Worm (Caenorhabditis elegans) whole organism, L1 larva: Measurements from ENCODE around the gene Y50E8A.1.

Source experiments
- C16A3.4 ChIP-seq: fragments of 150-350 bp; optimal IDR thresholded peaks from 2 replicates; lab custom pipeline; 2014; ENCODE audit warnings: missing biosample characterization, missing genetic modification characterization
- Y116A8C.19 ChIP-seq: sonication (generic microtip); optimal IDR thresholded peaks from 2 replicates; lab custom pipeline; 2016; ENCODE audit warnings: missing compliant biosample characterization, missing genetic modification characterization, borderline replicate concordance
- ceh-8 ChIP-seq: fragments of 200-800 bp; sonication (Bioruptor generic); optimal IDR thresholded peaks from 2 replicates; lab custom pipeline; 2018; ENCODE audit warnings: mild to moderate bottlenecking, missing genetic modification characterization, moderate library complexity, missing compliant biosample characterization
- ceh-82 ChIP-seq, 3 experiments: fragments of 150-350 bp in 1 of 3; sonication (generic microtip) in 2 of 3; optimal IDR thresholded peaks; 2 replicates each; lab custom pipeline; 2014 to 2017; ENCODE audit warnings: missing biosample characterization in 3 of 3, missing genetic modification characterization in 3 of 3
- ceh-88 ChIP-seq: fragments of 200-800 bp; sonication (Bioruptor generic); IDR thresholded peaks from 2 replicates; pipeline ENCODE4 v1.3.6; 2022; ENCODE audit warnings: missing genetic modification characterization, missing compliant biosample characterization
- ceh-90 ChIP-seq: sonication (generic microtip); optimal IDR thresholded peaks from 2 replicates; lab custom pipeline; 2016; ENCODE audit warnings: missing genetic modification characterization, missing compliant biosample characterization
- ces-1 ChIP-seq: fragments of 150-350 bp; optimal IDR thresholded peaks from 2 replicates; lab custom pipeline; 2014; ENCODE audit warnings: missing biosample characterization, missing genetic modification reagents, missing genetic modification characterization
- dsc-1 ChIP-seq: sonication (generic microtip); optimal IDR thresholded peaks from 2 replicates; lab custom pipeline; 2016; ENCODE audit warnings: mild to moderate bottlenecking, missing genetic modification characterization, missing compliant biosample characterization
- efl-1 ChIP-seq, 4 experiments: fragments of 150-350 bp; optimal IDR thresholded peaks in 3 of 4; peaks in 1 of 4; 1 replicate in 1 of 4; 2 replicates in 3 of 4; lab custom pipeline; 2014; ENCODE audit warnings: missing biosample characterization in 2 of 4, missing genetic modification characterization in 2 of 4, missing genetic modification reagents in 2 of 4
- efl-3 ChIP-seq: fragments of 200-800 bp; sonication (Bioruptor generic); optimal IDR thresholded peaks from 2 replicates; lab custom pipeline; 2018; ENCODE audit warnings: mild to moderate bottlenecking, missing genetic modification characterization, missing compliant biosample characterization
- egl-13 ChIP-seq: sonication (generic microtip); optimal IDR thresholded peaks from 2 replicates; lab custom pipeline; 2016; ENCODE audit warnings: missing genotype, missing genetic modification reagents, missing genetic modification characterization, missing compliant biosample characterization
- egl-27 ChIP-seq, 2 experiments: fragments of 150-350 bp in 1 of 2; sonication (generic microtip); optimal IDR thresholded peaks; 3 replicates each; lab custom pipeline; 2017 to 2018; ENCODE audit warnings: missing biosample characterization in 2 of 2, missing genetic modification characterization in 2 of 2, missing genetic modification reagents in 2 of 2
- elt-2 ChIP-seq: sonication (generic microtip); optimal IDR thresholded peaks from 2 replicates; lab custom pipeline; 2016; ENCODE audit warnings: missing genetic modification characterization, mild to moderate bottlenecking, inconsistent platforms, missing compliant biosample characterization, missing genetic modification reagents
- elt-3 ChIP-seq, 6 experiments: fragments of 150-350 bp in 1 of 6; sonication (generic microtip); optimal IDR thresholded peaks; 2 replicates each; lab custom pipeline; 2017 to 2018; ENCODE audit warnings: missing biosample characterization in 6 of 6, missing genetic modification characterization in 6 of 6, inconsistent platforms in 1 of 6
- ets-5 ChIP-seq: fragments of 200-800 bp; sonication (Bioruptor generic); IDR thresholded peaks from 2 replicates; pipeline ENCODE4 v1.3.6; 2022; ENCODE audit warnings: missing genetic modification characterization, missing compliant biosample characterization
- fkh-10 ChIP-seq: sonication (generic microtip); optimal IDR thresholded peaks from 2 replicates; lab custom pipeline; 2017; ENCODE audit warnings: missing biosample characterization, missing genetic modification reagents, missing genetic modification characterization
- fkh-4 ChIP-seq: sonication (generic microtip); optimal IDR thresholded peaks from 2 replicates; lab custom pipeline; 2016; ENCODE audit warnings: missing compliant biosample characterization, missing genetic modification characterization, borderline replicate concordance
- fos-1 ChIP-seq: fragments of 150-350 bp; optimal IDR thresholded peaks from 2 replicates; lab custom pipeline; 2014; ENCODE audit warnings: missing biosample characterization, missing genetic modification characterization
- hlh-17 ChIP-seq: fragments of 200-800 bp; sonication (Bioruptor generic); optimal IDR thresholded peaks from 2 replicates; lab custom pipeline; 2018; ENCODE audit warnings: missing genetic modification characterization, mild to moderate bottlenecking, missing compliant biosample characterization, moderate library complexity, borderline replicate concordance
- lin-13 ChIP-seq: fragments of 150-350 bp; optimal IDR thresholded peaks from 2 replicates; lab custom pipeline; 2014; ENCODE audit warnings: missing biosample characterization, missing genetic modification reagents, missing genetic modification characterization
- lin-14 ChIP-seq: fragments of 200-800 bp; sonication (Bioruptor generic); optimal IDR thresholded peaks from 2 replicates; lab custom pipeline; 2018; ENCODE audit warnings: mild to moderate bottlenecking, missing genetic modification characterization, moderate library complexity, missing compliant biosample characterization
- lir-3 ChIP-seq: sonication (generic microtip); optimal IDR thresholded peaks from 2 replicates; lab custom pipeline; 2016; ENCODE audit warnings: mild to moderate bottlenecking, missing genetic modification characterization, moderate library complexity, missing compliant biosample characterization; ENCODE audit not compliant: poor library complexity
- mab-9 ChIP-seq: fragments of 200-800 bp; sonication (Bioruptor generic); IDR thresholded peaks from 2 replicates; pipeline ENCODE4 v1.3.6; 2022; ENCODE audit warnings: missing genetic modification reagents, missing genetic modification characterization, missing compliant biosample characterization
- mdl-1 ChIP-seq, 2 experiments: fragments of 150-350 bp; optimal IDR thresholded peaks; 2 replicates each; lab custom pipeline; 2014 to 2017; ENCODE audit warnings: missing biosample characterization in 2 of 2, missing genetic modification characterization in 2 of 2, inconsistent platforms in 1 of 2
- mef-2 ChIP-seq: fragments of 150-350 bp; optimal IDR thresholded peaks from 2 replicates; lab custom pipeline; 2014; ENCODE audit warnings: missing biosample characterization, missing genetic modification characterization
- nhr-11 ChIP-seq: fragments of 150-350 bp; optimal IDR thresholded peaks from 2 replicates; lab custom pipeline; 2014; ENCODE audit warnings: missing biosample characterization, missing genetic modification characterization
- nhr-12 ChIP-seq: sonication (generic microtip); optimal IDR thresholded peaks from 2 replicates; lab custom pipeline; 2017; ENCODE audit warnings: missing biosample characterization, missing genetic modification characterization
- nhr-19 ChIP-seq: fragments of 200-800 bp; sonication (Bioruptor generic); conservative IDR thresholded peaks from 2 replicates; pipeline ENCODE4 v1.3.6; 2022; ENCODE audit warnings: missing genetic modification characterization, missing compliant biosample characterization
- nhr-20 ChIP-seq: sonication (generic microtip); optimal IDR thresholded peaks from 2 replicates; lab custom pipeline; 2016; ENCODE audit warnings: mild to moderate bottlenecking, missing genetic modification characterization, missing compliant biosample characterization
- nhr-237 ChIP-seq: fragments of 150-350 bp; optimal IDR thresholded peaks from 2 replicates; lab custom pipeline; 2014; ENCODE audit warnings: missing biosample characterization, missing genetic modification characterization
- nhr-28 ChIP-seq: fragments of 150-350 bp; optimal IDR thresholded peaks from 2 replicates; lab custom pipeline; 2014; ENCODE audit warnings: missing biosample characterization, missing genetic modification characterization
- nhr-47 ChIP-seq: sonication (generic microtip); optimal IDR thresholded peaks from 2 replicates; lab custom pipeline; 2016; ENCODE audit warnings: mild to moderate bottlenecking, missing genetic modification characterization, moderate library complexity, missing compliant biosample characterization
- nhr-77 ChIP-seq: fragments of 150-350 bp; optimal IDR thresholded peaks from 2 replicates; lab custom pipeline; 2014; ENCODE audit warnings: missing biosample characterization, missing genetic modification characterization
- nhr-84 ChIP-seq: sonication (generic microtip); optimal IDR thresholded peaks from 2 replicates; lab custom pipeline; 2017; ENCODE audit warnings: missing biosample characterization, missing genetic modification characterization
- nhr-85 ChIP-seq: sonication (generic microtip); peaks from one replicate; lab custom pipeline; 2016; ENCODE audit warnings: missing genetic modification characterization, inconsistent platforms, missing compliant biosample characterization
- nhr-90 ChIP-seq: sonication (generic microtip); optimal IDR thresholded peaks from 2 replicates; lab custom pipeline; 2016; ENCODE audit warnings: mild to moderate bottlenecking, missing genetic modification characterization, missing compliant biosample characterization; ENCODE audit not compliant: poor library complexity
- pag-3 ChIP-seq: sonication (generic microtip); optimal IDR thresholded peaks from 2 replicates; lab custom pipeline; 2017; ENCODE audit warnings: missing genetic modification characterization, mild to moderate bottlenecking, missing compliant biosample characterization, antibody characterized with exemption, borderline replicate concordance; ENCODE audit not compliant: insufficient read depth
- pax-3 ChIP-seq: fragments of 200-800 bp; sonication (Bioruptor generic); optimal IDR thresholded peaks from 2 replicates; lab custom pipeline; 2018; ENCODE audit warnings: mild to moderate bottlenecking, missing genetic modification characterization, moderate library complexity, missing compliant biosample characterization
- pqm-1 ChIP-seq: sonication (generic microtip); optimal IDR thresholded peaks from 3 replicates; lab custom pipeline; 2017; ENCODE audit warnings: missing biosample characterization, missing genetic modification characterization
- rnt-1 ChIP-seq: sonication (generic microtip); optimal IDR thresholded peaks from 2 replicates; lab custom pipeline; 2016; ENCODE audit warnings: mild to moderate bottlenecking, missing genetic modification characterization, moderate library complexity, missing compliant biosample characterization
- sox-4 ChIP-seq: sonication (generic microtip); optimal IDR thresholded peaks from 2 replicates; lab custom pipeline; 2016; ENCODE audit warnings: missing genetic modification characterization, missing compliant biosample characterization
- sptf-1 ChIP-seq: fragments of 150-350 bp; optimal IDR thresholded peaks from 2 replicates; lab custom pipeline; 2014; ENCODE audit warnings: missing biosample characterization, missing genetic modification characterization
- sup-37 ChIP-seq: fragments of 200-800 bp; sonication (Bioruptor generic); optimal IDR thresholded peaks from 2 replicates; lab custom pipeline; 2018; ENCODE audit warnings: mild to moderate bottlenecking, missing genetic modification characterization, missing compliant biosample characterization
- tbx-2 ChIP-seq: sonication (generic microtip); optimal IDR thresholded peaks from 2 replicates; lab custom pipeline; 2016; ENCODE audit warnings: missing genetic modification characterization, missing compliant biosample characterization
- unc-30 ChIP-seq: sonication (generic microtip); optimal IDR thresholded peaks from 2 replicates; lab custom pipeline; 2017; ENCODE audit warnings: missing biosample characterization, missing genetic modification characterization
- unc-86 ChIP-seq: sonication (generic microtip); optimal IDR thresholded peaks from 2 replicates; lab custom pipeline; 2016; ENCODE audit warnings: missing genetic modification characterization, missing compliant biosample characterization
- unc-98 ChIP-seq: fragments of 200-800 bp; sonication (Bioruptor generic); IDR thresholded peaks from 2 replicates; pipeline ENCODE4 v1.3.6; 2022; ENCODE audit warnings: missing genetic modification characterization, missing compliant biosample characterization
- xbp-1 ChIP-seq: sonication (generic microtip); optimal IDR thresholded peaks from 2 replicates; lab custom pipeline; 2016; ENCODE audit warnings: missing genetic modification characterization, missing compliant biosample characterization
- zag-1 ChIP-seq: fragments of 150-350 bp; optimal IDR thresholded peaks from 2 replicates; lab custom pipeline; 2014; ENCODE audit warnings: missing biosample characterization, missing genetic modification characterization
- zip-4 ChIP-seq: fragments of 200-800 bp; sonication (Bioruptor generic); optimal IDR thresholded peaks from 2 replicates; lab custom pipeline; 2018; ENCODE audit warnings: mild to moderate bottlenecking, missing genetic modification characterization, moderate library complexity, missing compliant biosample characterization

Y50E8A.1 gene

ce11 chrV:14696604-14697307 is 29.9 kb upstream of the Y50E8A.1 start, which contains the start of gene unc-112 (continued):
- no peak for TF ChIP-seq pqm-1 (tag; lab: Kevin White, UChicago)
- TF ChIP-seq unc-30 (tag; lab: Kevin White, UChicago), result no peak
- TF ChIP-seq hlh-17, result no peak
- TF ChIP-seq efl-1 (optimal IDR thresholded peaks at IDR 0.05; lab: Kevin White, UChicago), result peak; percentile 67 to 75
- TF ChIP-seq efl-1 (GFP tag; optimal IDR thresholded peaks at IDR 0.05 in 1 of 2; lab: Kevin White, UChicago), result peak; percentile 40 to 94
- no peak for TF ChIP-seq fkh-4 (tag; lab: Kevin White, UChicago)
- TF ChIP-seq ceh-8 (GFP tag; lab: Kevin White, UChicago), result no peak
- peak; percentile 47 for TF ChIP-seq xbp-1 (tag; lab: Kevin White, UChicago)
- TF ChIP-seq mef-2 (tag; lab: Kevin White, UChicago), result no peak
- TF ChIP-seq nhr-19 (GFP tag; lab: Robert Waterston, UW), result peak; percentile 62
- no peak for TF ChIP-seq pax-3 (tag; lab: Kevin White, UChicago)
- TF ChIP-seq Y116A8C.19, result no peak
- peak; percentile 18 for TF ChIP-seq unc-86 (tag; lab: Kevin White, UChicago)
- no peak for TF ChIP-seq nhr-28 (tag; lab: Kevin White, UChicago)
- TF ChIP-seq lin-13 (GFP tag; lab: Kevin White, UChicago), result peak; percentile 1
- TF ChIP-seq nhr-12, result no peak
- TF ChIP-seq unc-98, result no peak
- peak; percentile 41 for TF ChIP-seq nhr-85 (tag; lab: Kevin White, UChicago)
- peak; percentile 5 for TF ChIP-seq fkh-10 (GFP tag; lab: Kevin White, UChicago)
- TF ChIP-seq nhr-90 (tag; lab: Kevin White, UChicago), result peak; percentile 53
- TF ChIP-seq elt-2 (tag; lab: Kevin White, UChicago), result no peak
- TF ChIP-seq zag-1 (tag; lab: Kevin White, UChicago), result no peak
- peak; percentile 33 to 45 (median 38) for TF ChIP-seq ceh-82 (tag; optimal IDR thresholded peaks at IDR 0.05; lab: Kevin White, UChicago)
- no peak for TF ChIP-seq sptf-1 (tag; lab: Kevin White, UChicago)
- peak; percentile 37 for TF ChIP-seq nhr-11 (tag; lab: Kevin White, UChicago)
- peak; percentile 33 for TF ChIP-seq tbx-2 (tag; lab: Kevin White, UChicago)
- TF ChIP-seq fos-1 (tag; lab: Kevin White, UChicago), result peak; percentile 75
- TF ChIP-seq mdl-1 (tag; optimal IDR thresholded peaks at IDR 0.05; lab: Kevin White, UChicago), result peak in 1 of 2 experiments; percentile 50
- TF ChIP-seq nhr-84 (tag; lab: Kevin White, UChicago), result no peak
- TF ChIP-seq lin-14, result peak; percentile 98
- no peak for TF ChIP-seq ets-5 (GFP tag; lab: Robert Waterston, UW)
- TF ChIP-seq nhr-77 (tag; lab: Kevin White, UChicago), result no peak
- TF ChIP-seq dsc-1 (tag; lab: Kevin White, UChicago), result peak; percentile 68
- no peak for TF ChIP-seq sup-37 (GFP tag; lab: Kevin White, UChicago)
- TF ChIP-seq ceh-88 (GFP tag; lab: Robert Waterston, UW), result no peak
- TF ChIP-seq ceh-90 (tag; lab: Kevin White, UChicago), result no peak
- TF ChIP-seq lir-3 (tag; lab: Kevin White, UChicago), result peak; percentile 12
- TF ChIP-seq mab-9 (GFP tag; lab: Robert Waterston, UW), result no peak
- TF ChIP-seq ces-1, result no peak
- TF ChIP-seq C16A3.4 (tag; lab: Kevin White, UChicago), result peak; percentile 52
- TF ChIP-seq egl-13 (tag; lab: Kevin White, UChicago), result no peak
- TF ChIP-seq pag-3 (tag; lab: Kevin White, UChicago), result peak; percentile 99
- TF ChIP-seq nhr-47 (tag; lab: Kevin White, UChicago), result no peak
- TF ChIP-seq rnt-1 (tag; lab: Kevin White, UChicago), result peak; percentile 64
- TF ChIP-seq nhr-237 (tag; lab: Kevin White, UChicago), result no peak
- TF ChIP-seq zip-4 (GFP tag; lab: Kevin White, UChicago), result no peak
- peak in 1 of 6 experiments; percentile 6 for TF ChIP-seq elt-3 (tag; optimal IDR thresholded peaks at IDR 0.05; lab: Kevin White, UChicago)
- TF ChIP-seq sox-4 (tag; lab: Kevin White, UChicago), result no peak
- TF ChIP-seq nhr-20 (tag; lab: Kevin White, UChicago), result peak; percentile 76
- no peak for TF ChIP-seq efl-3 (GFP tag; lab: Kevin White, UChicago)
- peak in 1 of 2 experiments; percentile 42 for TF ChIP-seq egl-27 (tag; optimal IDR thresholded peaks at IDR 0.05; lab: Kevin White, UChicago)
